Worm (Caenorhabditis elegans) whole organism, L2 larva: ENCODE results near the gene nifk-1.

Experiments
- C34F6.9 ChIP-seq: fragments of 150-350 bp; optimal IDR thresholded peaks from 2 replicates; lab custom pipeline; 2014; ENCODE audit warnings: missing biosample characterization, missing genetic modification characterization
- F13H6.1 ChIP-seq: sonication (generic microtip); optimal IDR thresholded peaks from 2 replicates; lab custom pipeline; 2016; ENCODE audit warnings: missing genetic modification characterization, missing compliant biosample characterization
- R02D3.7 ChIP-seq: fragments of 150-350 bp; optimal IDR thresholded peaks from 2 replicates; lab custom pipeline; 2014; ENCODE audit warnings: missing biosample characterization, missing genetic modification characterization
- Y55F3AM.14 ChIP-seq: fragments of 200-800 bp; sonication (Bioruptor generic); optimal IDR thresholded peaks from 2 replicates; lab custom pipeline; 2018; ENCODE audit warnings: mild to moderate bottlenecking, missing genetic modification characterization, missing compliant biosample characterization
- ZK546.5 ChIP-seq: sonication (generic microtip); optimal IDR thresholded peaks from 2 replicates; lab custom pipeline; 2017; ENCODE audit warnings: missing biosample characterization, missing genetic modification characterization
- alr-1 ChIP-seq: fragments of 150-350 bp; optimal IDR thresholded peaks from 2 replicates; lab custom pipeline; 2014; ENCODE audit warnings: missing biosample characterization, missing genetic modification characterization
- aly-2 ChIP-seq: fragments of 150-350 bp; optimal IDR thresholded peaks from 2 replicates; lab custom pipeline; 2014; ENCODE audit warnings: missing biosample characterization, missing genetic modification characterization
- ama-1 ChIP-seq: fragments of 150-350 bp; optimal IDR thresholded peaks from 2 replicates; lab custom pipeline; 2018; ENCODE audit warnings: inconsistent platforms
- blmp-1 ChIP-seq: sonication (generic microtip); optimal IDR thresholded peaks from 2 replicates; lab custom pipeline; 2017; ENCODE audit warnings: missing genetic modification characterization, mild to moderate bottlenecking, missing compliant biosample characterization, antibody characterized with exemption, moderate library complexity; ENCODE audit not compliant: insufficient read depth
- ceh-16 ChIP-seq: fragments of 150-350 bp; optimal IDR thresholded peaks from 2 replicates; lab custom pipeline; 2014; ENCODE audit warnings: missing biosample characterization, missing genetic modification characterization
- dmd-4 ChIP-seq: sonication (generic microtip); optimal IDR thresholded peaks from 2 replicates; lab custom pipeline; 2017; ENCODE audit warnings: missing biosample characterization, missing genetic modification characterization
- egl-27 ChIP-seq: sonication (generic microtip); optimal IDR thresholded peaks from 3 replicates; lab custom pipeline; 2017; ENCODE audit warnings: missing biosample characterization, missing genetic modification reagents, missing genetic modification characterization
- elt-1 ChIP-seq: fragments of 150-350 bp; optimal IDR thresholded peaks from 2 replicates; lab custom pipeline; 2014; ENCODE audit warnings: missing biosample characterization, missing genetic modification characterization
- elt-3 ChIP-seq: sonication (generic microtip); optimal IDR thresholded peaks from 2 replicates; lab custom pipeline; 2017; ENCODE audit warnings: missing biosample characterization, missing genetic modification characterization
- fos-1 ChIP-seq: fragments of 150-350 bp; optimal IDR thresholded peaks from 2 replicates; lab custom pipeline; 2014; ENCODE audit warnings: missing biosample characterization, missing genetic modification characterization
- gmeb-1 ChIP-seq: fragments of 150-350 bp; optimal IDR thresholded peaks from 2 replicates; lab custom pipeline; 2014; ENCODE audit warnings: missing biosample characterization, missing genetic modification characterization
- lin-11 ChIP-seq: fragments of 150-350 bp; sonication (generic microtip); optimal IDR thresholded peaks from 2 replicates; lab custom pipeline; 2014; ENCODE audit warnings: missing biosample characterization, missing genetic modification characterization, inconsistent platforms, mixed read lengths
- lin-13 ChIP-seq: fragments of 150-350 bp; optimal IDR thresholded peaks from 2 replicates; lab custom pipeline; 2014; ENCODE audit warnings: missing biosample characterization, missing genetic modification reagents, missing genetic modification characterization
- lin-39 ChIP-seq: fragments of 150-350 bp; optimal IDR thresholded peaks from 2 replicates; lab custom pipeline; 2014; ENCODE audit warnings: missing biosample characterization, missing genetic modification reagents, missing genetic modification characterization
- lsy-2 ChIP-seq, 2 experiments: fragments of 150-350 bp in 1 of 2; sonication (generic microtip) in 1 of 2; optimal IDR thresholded peaks; 2 replicates each; lab custom pipeline; 2014 to 2017; ENCODE audit warnings: missing biosample characterization in 2 of 2, missing genetic modification characterization in 2 of 2
- mab-5 ChIP-seq: fragments of 150-350 bp; optimal IDR thresholded peaks from 2 replicates; lab custom pipeline; 2014; ENCODE audit warnings: missing biosample characterization, missing genetic modification characterization
- mbf-1 ChIP-seq: sonication (generic microtip); optimal IDR thresholded peaks from 2 replicates; lab custom pipeline; 2017; ENCODE audit warnings: missing biosample characterization, missing genetic modification characterization
- nhr-11 ChIP-seq: fragments of 150-350 bp; optimal IDR thresholded peaks from 2 replicates; lab custom pipeline; 2014; ENCODE audit warnings: missing biosample characterization, missing genetic modification characterization
- nhr-12 ChIP-seq: fragments of 150-350 bp; optimal IDR thresholded peaks from 2 replicates; lab custom pipeline; 2014; ENCODE audit warnings: missing biosample characterization, missing genetic modification characterization
- nhr-129 ChIP-seq: fragments of 150-350 bp; optimal IDR thresholded peaks from 2 replicates; lab custom pipeline; 2014; ENCODE audit warnings: missing biosample characterization, missing genetic modification characterization
- nhr-21 ChIP-seq: fragments of 150-350 bp; optimal IDR thresholded peaks from 2 replicates; lab custom pipeline; 2014; ENCODE audit warnings: missing biosample characterization, missing genetic modification characterization
- nhr-23 ChIP-seq: fragments of 150-350 bp; optimal IDR thresholded peaks from 2 replicates; lab custom pipeline; 2014; ENCODE audit warnings: missing biosample characterization, missing genetic modification reagents, missing genetic modification characterization
- nhr-237 ChIP-seq: fragments of 150-350 bp; optimal IDR thresholded peaks from 2 replicates; lab custom pipeline; 2014; ENCODE audit warnings: missing biosample characterization, missing genetic modification characterization
- nhr-25 ChIP-seq: fragments of 150-350 bp; sonication (generic microtip); optimal IDR thresholded peaks from 3 replicates; lab custom pipeline; 2014; ENCODE audit warnings: missing biosample characterization, missing genetic modification characterization
- nhr-6 ChIP-seq: fragments of 150-350 bp; optimal IDR thresholded peaks from 2 replicates; lab custom pipeline; 2014; ENCODE audit warnings: missing biosample characterization, missing genetic modification characterization
- nhr-77 ChIP-seq: fragments of 150-350 bp; optimal IDR thresholded peaks from 2 replicates; lab custom pipeline; 2014; ENCODE audit warnings: missing biosample characterization, missing genetic modification characterization
- peb-1 ChIP-seq: fragments of 150-350 bp; optimal IDR thresholded peaks from 2 replicates; lab custom pipeline; 2014; ENCODE audit warnings: missing biosample characterization, missing genetic modification characterization
- sem-4 ChIP-seq: fragments of 150-350 bp; optimal IDR thresholded peaks from 2 replicates; lab custom pipeline; 2014; ENCODE audit warnings: missing biosample characterization, missing genetic modification reagents, missing genetic modification characterization
- skn-1 ChIP-seq: sonication (generic microtip); optimal IDR thresholded peaks from 2 replicates; lab custom pipeline; 2017; ENCODE audit warnings: missing biosample characterization, missing genetic modification characterization
- sma-9 ChIP-seq, 2 experiments: fragments of 150-350 bp in 1 of 2; sonication (generic microtip) in 1 of 2; optimal IDR thresholded peaks; 2 replicates each; lab custom pipeline; 2014 to 2016; ENCODE audit warnings: missing genetic modification characterization in 2 of 2, mild to moderate bottlenecking in 1 of 2, missing biosample characterization in 1 of 2, missing compliant biosample characterization in 1 of 2, missing genetic modification reagents in 1 of 2, moderate library complexity in 1 of 2
- snpc-4 ChIP-seq: fragments of 150-350 bp; optimal IDR thresholded peaks from 2 replicates; lab custom pipeline; 2014; ENCODE audit warnings: missing biosample characterization, missing genetic modification characterization
- unc-62 ChIP-seq: fragments of 150-350 bp; optimal IDR thresholded peaks from 2 replicates; lab custom pipeline; 2014; ENCODE audit warnings: missing biosample characterization, missing genetic modification reagents, missing genetic modification characterization
- zag-1 ChIP-seq: fragments of 150-350 bp; optimal IDR thresholded peaks from 2 replicates; lab custom pipeline; 2014; ENCODE audit warnings: missing biosample characterization, missing genetic modification characterization
- ztf-1 ChIP-seq: fragments of 200-800 bp; sonication (Bioruptor generic); conservative IDR thresholded peaks from 2 replicates; pipeline ENCODE4 v1.3.6; 2022; ENCODE audit warnings: missing genetic modification characterization, missing compliant biosample characterization
- ztf-11 ChIP-seq: sonication (generic microtip); optimal IDR thresholded peaks from 2 replicates; lab custom pipeline; 2017; ENCODE audit warnings: missing biosample characterization, missing genetic modification characterization
- ztf-4 ChIP-seq: fragments of 150-350 bp; optimal IDR thresholded peaks from 2 replicates; lab custom pipeline; 2014; ENCODE audit warnings: missing biosample characterization, missing genetic modification characterization

The nifk-1 gene

DNA sequence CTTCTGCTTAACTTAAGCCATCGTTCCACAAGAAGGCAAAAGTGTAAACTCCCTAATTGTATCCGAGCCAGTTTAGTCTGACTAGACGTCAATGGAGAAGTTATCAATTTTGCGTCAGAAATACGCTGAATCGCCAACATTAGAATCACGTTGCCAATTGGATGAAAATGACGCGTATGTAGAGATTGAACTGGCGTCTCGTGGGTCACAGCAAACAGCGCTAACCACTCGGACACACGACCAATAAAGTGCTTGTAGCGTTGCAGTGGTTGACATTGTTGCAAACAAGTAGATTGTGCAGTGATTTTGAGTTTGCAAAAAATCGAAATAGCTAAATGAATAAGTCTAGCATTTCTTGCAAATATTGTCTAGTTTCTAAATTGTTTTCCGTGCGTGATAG lies 3.5 kb downstream of the nifk-1 start (continued):
- TF ChIP-seq gmeb-1 (tag; lab: Kevin White, UChicago) (peak; percentile 74), peb-1 (tag; lab: Kevin White, UChicago) (no peak), egl-27 (tag; lab: Kevin White, UChicago) (peak; percentile 77), ama-1 (no peak), nhr-23 (no peak), ztf-4 (tag; lab: Kevin White, UChicago) (peak; percentile 74), C34F6.9 (tag; lab: Kevin White, UChicago) (peak; percentile 68), elt-1 (no peak), lin-11 (tag; lab: Kevin White, UChicago) (peak; percentile 48), R02D3.7 (tag; lab: Kevin White, UChicago) (no peak), mab-5 (tag; lab: Kevin White, UChicago) (no peak), blmp-1 (no peak), Y55F3AM.14 (GFP tag; lab: Kevin White, UChicago) (peak; percentile 78), ceh-16 (tag; lab: Kevin White, UChicago) (no peak), mbf-1 (no peak), aly-2 (tag; lab: Kevin White, UChicago) (no peak), snpc-4 (tag; lab: Kevin White, UChicago) (no peak), zag-1 (no peak), ZK546.5 (tag; lab: Kevin White, UChicago) (no peak), nhr-12 (no peak), nhr-77 (no peak), sma-9 (GFP tag; optimal IDR thresholded peaks at IDR 0.05; lab: Kevin White, UChicago) (peak; percentile 85), sma-9 (tag; optimal IDR thresholded peaks at IDR 0.05; lab: Kevin White, UChicago) (no peak)

DNA sequence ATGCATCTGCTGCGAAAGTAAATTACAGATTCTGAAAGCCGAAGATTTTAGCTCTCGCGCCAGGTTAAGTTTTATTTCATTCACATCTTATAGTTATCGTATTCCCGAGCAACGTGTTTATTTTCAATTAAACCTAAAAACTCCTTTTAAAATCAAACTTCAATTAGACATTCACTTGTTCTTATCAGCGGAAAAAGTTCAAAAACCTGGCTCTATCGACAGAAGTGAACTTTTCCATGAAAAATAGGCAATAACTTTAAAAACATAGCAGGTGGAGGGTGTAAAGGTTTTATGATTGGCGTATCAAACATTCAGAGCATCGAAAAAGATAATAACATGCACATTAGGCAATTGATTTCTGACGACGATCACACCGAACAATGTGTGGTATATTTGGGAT lies 4.1 kb downstream of the nifk-1 start, which contains the start of gene ppat-1:
Gene ppat-1, plus strand, starts transcription at position 316 of the 400 bp plus-strand sequence.
- peak; percentile 10 for TF ChIP-seq fos-1 (tag; lab: Kevin White, UChicago)
- no peak for TF ChIP-seq blmp-1
- TF ChIP-seq nhr-6 (tag; lab: Kevin White, UChicago), result no peak
- TF ChIP-seq, all 48 proteins: peak for 1

DNA sequence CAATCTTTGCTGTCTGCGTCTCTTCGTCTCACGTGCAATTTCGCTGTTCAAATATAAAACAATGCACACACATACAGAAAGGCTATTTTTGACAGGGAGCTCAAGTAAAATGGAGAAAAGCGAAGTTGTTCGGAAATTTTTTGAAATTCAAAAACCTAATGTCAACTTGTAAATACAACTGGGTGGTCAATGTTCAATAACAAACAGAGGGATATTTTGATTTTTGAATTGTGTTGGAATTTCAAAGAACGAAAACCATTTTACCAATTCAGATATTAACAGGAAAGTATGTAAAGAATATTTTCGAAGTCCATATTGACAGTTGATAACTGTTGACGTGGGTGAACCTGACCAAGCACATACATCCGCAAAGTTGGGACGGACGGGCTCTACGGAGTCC lies 4.8 kb downstream of the nifk-1 start, which contains the start of gene tag-243:
Gene tag-243, minus strand, starts transcription at position 101 of the 400 bp plus-strand sequence.
- TF ChIP-seq ztf-11 (tag; lab: Kevin White, UChicago) (no peak), aly-2 (tag; lab: Kevin White, UChicago) (no peak), zag-1 (no peak), R02D3.7 (tag; lab: Kevin White, UChicago) (no peak), nhr-11 (tag; lab: Kevin White, UChicago) (no peak), ama-1 (no peak), C34F6.9 (tag; lab: Kevin White, UChicago) (no peak), gmeb-1 (tag; lab: Kevin White, UChicago) (no peak), nhr-237 (tag; lab: Kevin White, UChicago) (no peak), mab-5 (tag; lab: Kevin White, UChicago) (no peak), peb-1 (tag; lab: Kevin White, UChicago) (no peak), nhr-21 (tag; lab: Kevin White, UChicago) (no peak), blmp-1 (no peak), ztf-4 (tag; lab: Kevin White, UChicago) (no peak), lin-39 (no peak), snpc-4 (tag; lab: Kevin White, UChicago) (no peak), ceh-16 (tag; lab: Kevin White, UChicago) (no peak)

DNA sequence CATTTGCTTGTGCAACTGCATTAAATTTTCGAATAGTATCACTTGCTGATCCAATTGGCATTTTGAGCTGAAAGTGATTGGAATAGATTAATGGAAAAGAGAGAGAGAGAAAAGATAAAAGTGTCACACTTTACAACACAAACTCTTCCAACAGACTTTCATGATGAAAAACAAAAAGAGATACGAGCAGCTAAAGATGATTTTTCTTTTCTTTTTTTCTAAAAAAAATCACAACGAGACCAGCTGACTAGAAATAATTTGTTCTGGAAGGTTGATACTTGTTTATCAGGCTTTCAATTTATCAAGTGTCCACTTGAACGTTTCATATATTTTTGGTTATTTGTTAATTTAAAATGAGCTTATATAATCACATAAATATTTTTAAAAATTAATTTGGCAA lies 6.0 kb downstream of the nifk-1 start:
- TF ChIP-seq ztf-1 (no peak), nhr-129 (tag; lab: Kevin White, UChicago) (peak; percentile 51), skn-1 (tag; lab: Kevin White, UChicago) (no peak), dmd-4 (tag; lab: Kevin White, UChicago) (no peak), fos-1 (tag; lab: Kevin White, UChicago) (no peak), C34F6.9 (tag; lab: Kevin White, UChicago) (peak; percentile 46), mbf-1 (no peak), lsy-2 (tag; optimal IDR thresholded peaks at IDR 0.05; lab: Kevin White, UChicago) (peak in 1 of 2 experiments; percentile 56), R02D3.7 (tag; lab: Kevin White, UChicago) (no peak), sem-4 (tag; lab: Kevin White, UChicago) (no peak), unc-62 (GFP tag; lab: Kevin White, UChicago) (no peak), ceh-16 (tag; lab: Kevin White, UChicago) (no peak), egl-27 (tag; lab: Kevin White, UChicago) (no peak), alr-1 (tag; lab: Kevin White, UChicago) (no peak), nhr-237 (tag; lab: Kevin White, UChicago) (no peak), mab-5 (tag; lab: Kevin White, UChicago) (no peak), elt-3 (no peak), lin-13 (no peak), F13H6.1 (tag; lab: Kevin White, UChicago) (peak; percentile 39), nhr-77 (no peak), nhr-25 (no peak)
